Worm (Caenorhabditis elegans) whole organism, young adult: ENCODE results near the gene set-20.

Experiments
- B0019.2 ChIP-seq: fragments of 200-800 bp; sonication (Bioruptor generic); conservative IDR thresholded peaks from 2 replicates; pipeline ENCODE4 v1.3.6; 2022; ENCODE audit warnings: missing genetic modification reagents, missing genetic modification characterization, missing compliant biosample characterization
- B0336.3 ChIP-seq: fragments of 200-800 bp; sonication (Bioruptor generic); IDR thresholded peaks from 2 replicates; pipeline ENCODE4 v1.3.6; 2022; ENCODE audit warnings: missing genetic modification characterization, missing compliant biosample characterization
- C06A6.2 ChIP-seq: fragments of 200-800 bp; sonication (Bioruptor generic); conservative IDR thresholded peaks from 2 replicates; pipeline ENCODE4 v1.3.6; 2022; ENCODE audit warnings: missing genetic modification characterization, missing compliant biosample characterization
- F23B12.7 ChIP-seq: sonication (generic microtip); optimal IDR thresholded peaks from 2 replicates; lab custom pipeline; 2017; ENCODE audit warnings: missing genetic modification characterization, mild to moderate bottlenecking, missing compliant biosample characterization, antibody characterized with exemption, moderate library complexity; ENCODE audit not compliant: insufficient read depth
- F33H1.4 ChIP-seq: fragments of 200-800 bp; sonication (Bioruptor generic); IDR thresholded peaks from 2 replicates; pipeline ENCODE4 v1.3.6; 2022; ENCODE audit warnings: missing genetic modification reagents, missing genetic modification characterization, missing compliant biosample characterization
- F57C9.4 ChIP-seq: sonication (generic microtip); optimal IDR thresholded peaks from 2 replicates; lab custom pipeline; 2017; ENCODE audit warnings: mild to moderate bottlenecking, missing genetic modification characterization, missing compliant biosample characterization
- T26A5.8 ChIP-seq: sonication (generic microtip); optimal IDR thresholded peaks from 2 replicates; lab custom pipeline; 2016; ENCODE audit warnings: missing genetic modification characterization, missing compliant biosample characterization
- ZK185.1 ChIP-seq: sonication (generic microtip); optimal IDR thresholded peaks from 2 replicates; lab custom pipeline; 2016; ENCODE audit warnings: mild to moderate bottlenecking, missing genetic modification characterization, missing compliant biosample characterization; ENCODE audit not compliant: poor library complexity, severe bottlenecking
- aptf-3 ChIP-seq: fragments of 200-800 bp; sonication (Bioruptor generic); IDR thresholded peaks from 2 replicates; pipeline ENCODE4 v1.3.6; 2022; ENCODE audit warnings: missing genetic modification characterization, missing compliant biosample characterization
- ccch-3 ChIP-seq: fragments of 200-800 bp; sonication (Bioruptor generic); optimal IDR thresholded peaks from 2 replicates; lab custom pipeline; 2018; ENCODE audit warnings: mild to moderate bottlenecking, missing genetic modification characterization, missing compliant biosample characterization
- cebp-1 ChIP-seq, 2 experiments: fragments of 200-800 bp in 1 of 2; sonication (Bioruptor generic) in 1 of 2; sonication (generic microtip) in 1 of 2; IDR thresholded peaks in 1 of 2; optimal IDR thresholded peaks in 1 of 2; 2 replicates each; pipeline versions ENCODE4 v1.3.6 to Lab custom; 2017 to 2022; ENCODE audit warnings: missing compliant biosample characterization in 2 of 2, missing genetic modification characterization in 2 of 2, mild to moderate bottlenecking in 1 of 2, missing genetic modification reagents in 1 of 2, moderate library complexity in 1 of 2
- cebp-2 ChIP-seq: fragments of 200-800 bp; sonication (Bioruptor generic); IDR thresholded peaks from 2 replicates; pipeline ENCODE4 v1.3.6; 2022; ENCODE audit warnings: missing genetic modification characterization, missing compliant biosample characterization
- ceh-100 ChIP-seq: fragments of 200-800 bp; sonication (Bioruptor generic); IDR thresholded peaks from 2 replicates; pipeline ENCODE4 v1.3.6; 2022; ENCODE audit warnings: missing genetic modification reagents, missing genetic modification characterization, missing compliant biosample characterization
- ceh-27 ChIP-seq: fragments of 200-800 bp; sonication (Bioruptor generic); optimal IDR thresholded peaks from 2 replicates; lab custom pipeline; 2018; ENCODE audit warnings: mild to moderate bottlenecking, missing genetic modification characterization, moderate library complexity, missing compliant biosample characterization
- chd-7 ChIP-seq: sonication (generic microtip); optimal IDR thresholded peaks from 2 replicates; lab custom pipeline; 2016; ENCODE audit warnings: mild to moderate bottlenecking, missing genetic modification characterization, moderate library complexity, missing compliant biosample characterization
- die-1 ChIP-seq: sonication (generic microtip); optimal IDR thresholded peaks from 2 replicates; lab custom pipeline; 2016; ENCODE audit warnings: missing genotype, mild to moderate bottlenecking, missing genetic modification characterization, missing compliant biosample characterization
- dox-1 ChIP-seq: fragments of 200-800 bp; sonication (Bioruptor generic); IDR thresholded peaks from 2 replicates; pipeline ENCODE4 v1.3.6; 2022; ENCODE audit warnings: missing genetic modification reagents, missing genetic modification characterization, missing compliant biosample characterization
- fkh-3 ChIP-seq: sonication (generic microtip); optimal IDR thresholded peaks from 2 replicates; lab custom pipeline; 2016; ENCODE audit warnings: mild to moderate bottlenecking, missing genetic modification characterization, missing compliant biosample characterization
- him-1 ChIP-seq: sonication (generic microtip); optimal IDR thresholded peaks from 2 replicates; lab custom pipeline; 2016; ENCODE audit warnings: missing genotype, missing genetic modification reagents, missing genetic modification characterization, missing compliant biosample characterization
- hlh-12 ChIP-seq: sonication (generic microtip); optimal IDR thresholded peaks from 2 replicates; lab custom pipeline; 2016; ENCODE audit warnings: missing genetic modification characterization, missing compliant biosample characterization
- hlh-26 ChIP-seq: fragments of 200-800 bp; sonication (Bioruptor generic); conservative IDR thresholded peaks from 2 replicates; pipeline ENCODE4 v1.3.6; 2022; ENCODE audit warnings: missing genetic modification reagents, missing genetic modification characterization, missing compliant biosample characterization
- hmg-1.2 ChIP-seq: fragments of 200-800 bp; sonication (Bioruptor generic); IDR thresholded peaks from 2 replicates; pipeline ENCODE4 v1.3.6; 2022; ENCODE audit warnings: missing genetic modification reagents, missing genetic modification characterization, missing compliant biosample characterization
- hmg-20 ChIP-seq: fragments of 200-800 bp; sonication (Bioruptor generic); IDR thresholded peaks from 2 replicates; pipeline ENCODE4 v1.3.6; 2022; ENCODE audit warnings: missing genetic modification reagents, missing genetic modification characterization, missing compliant biosample characterization
- hrde-1 ChIP-seq: sonication (generic microtip); optimal IDR thresholded peaks from 2 replicates; lab custom pipeline; 2016; ENCODE audit warnings: missing genetic modification characterization, mild to moderate bottlenecking, missing compliant biosample characterization, moderate library complexity, missing genotype, missing genetic modification reagents, borderline replicate concordance
- hsf-1 ChIP-seq: fragments of 200-800 bp; sonication (Bioruptor generic); IDR thresholded peaks from 2 replicates; pipeline ENCODE4 v1.3.6; 2022; ENCODE audit warnings: missing genetic modification reagents, missing genetic modification characterization, missing compliant biosample characterization
- let-607 ChIP-seq, 2 experiments: fragments of 200-800 bp in 1 of 2; sonication (Bioruptor generic) in 1 of 2; sonication (generic microtip) in 1 of 2; optimal IDR thresholded peaks; 2 replicates each; lab custom pipeline; 2016 to 2018; ENCODE audit warnings: mild to moderate bottlenecking in 2 of 2, missing compliant biosample characterization in 2 of 2, missing genetic modification characterization in 2 of 2, moderate library complexity in 2 of 2, missing genotype in 1 of 2
- lsl-1 ChIP-seq: fragments of 200-800 bp; sonication (Bioruptor generic); optimal IDR thresholded peaks from 2 replicates; lab custom pipeline; 2018; ENCODE audit warnings: mild to moderate bottlenecking, missing genetic modification characterization, moderate library complexity, missing compliant biosample characterization
- madf-10 ChIP-seq: sonication (generic microtip); optimal IDR thresholded peaks from 2 replicates; lab custom pipeline; 2016; ENCODE audit warnings: mild to moderate bottlenecking, missing genetic modification characterization, missing compliant biosample characterization
- mcd-1 ChIP-seq: fragments of 200-800 bp; sonication (Bioruptor generic); IDR thresholded peaks from 2 replicates; pipeline ENCODE4 v1.3.6; 2022; ENCODE audit warnings: missing genetic modification reagents, missing genetic modification characterization, missing compliant biosample characterization
- nhr-120 ChIP-seq: fragments of 200-800 bp; sonication (Bioruptor generic); IDR thresholded peaks from 2 replicates; pipeline ENCODE4 v1.3.6; 2022; ENCODE audit warnings: missing genetic modification characterization, missing compliant biosample characterization
- nhr-179 ChIP-seq: sonication (generic microtip); optimal IDR thresholded peaks from 2 replicates; lab custom pipeline; 2016; ENCODE audit warnings: mild to moderate bottlenecking, missing genetic modification characterization, missing compliant biosample characterization
- nhr-80 ChIP-seq: sonication (generic microtip); optimal IDR thresholded peaks from 2 replicates; lab custom pipeline; 2016; ENCODE audit warnings: missing genetic modification characterization, missing compliant biosample characterization
- pbrm-1 ChIP-seq: fragments of 200-800 bp; sonication (Bioruptor generic); IDR thresholded peaks from 2 replicates; pipeline ENCODE4 v1.3.6; 2022; ENCODE audit warnings: missing genetic modification reagents, missing genetic modification characterization, missing compliant biosample characterization
- rcor-1 ChIP-seq: fragments of 200-800 bp; sonication (Bioruptor generic); IDR thresholded peaks from 2 replicates; pipeline ENCODE4 v1.3.6; 2022; ENCODE audit warnings: missing genetic modification reagents, missing genetic modification characterization, missing compliant biosample characterization
- snpc-3.4 ChIP-seq: sonication (generic microtip); optimal IDR thresholded peaks from 2 replicates; lab custom pipeline; 2017; ENCODE audit warnings: missing genetic modification characterization, mild to moderate bottlenecking, missing compliant biosample characterization, antibody characterized with exemption, moderate library complexity, missing genotype, missing genetic modification reagents
- sptf-2 ChIP-seq: fragments of 200-800 bp; sonication (Bioruptor generic); optimal IDR thresholded peaks from 2 replicates; lab custom pipeline; 2018; ENCODE audit warnings: mild to moderate bottlenecking, missing genetic modification characterization, missing compliant biosample characterization
- tlf-1 ChIP-seq: fragments of 200-800 bp; sonication (Bioruptor generic); optimal IDR thresholded peaks from 2 replicates; lab custom pipeline; 2018; ENCODE audit warnings: mild to moderate bottlenecking, missing genetic modification characterization, missing compliant biosample characterization
- unc-130 ChIP-seq: sonication (generic microtip); optimal IDR thresholded peaks from 2 replicates; lab custom pipeline; 2016; ENCODE audit warnings: missing genetic modification reagents, missing genetic modification characterization, missing compliant biosample characterization
- unc-62 ChIP-seq: fragments of 150-350 bp; optimal IDR thresholded peaks from 2 replicates; lab custom pipeline; 2014; ENCODE audit warnings: missing biosample characterization, missing genetic modification reagents, missing genetic modification characterization
- zfh-2 ChIP-seq: fragments of 200-800 bp; sonication (Bioruptor generic); conservative IDR thresholded peaks from 2 replicates; pipeline ENCODE4 v1.3.6; 2022; ENCODE audit warnings: missing genetic modification reagents, missing genetic modification characterization, missing compliant biosample characterization
- ztf-25 ChIP-seq: fragments of 200-800 bp; sonication (Bioruptor generic); IDR thresholded peaks from 2 replicates; pipeline ENCODE4 v1.3.6; 2022; ENCODE audit warnings: missing genetic modification reagents, missing genetic modification characterization, missing compliant biosample characterization
- ztf-3 ChIP-seq: fragments of 200-800 bp; sonication (Bioruptor generic); optimal IDR thresholded peaks from 2 replicates; lab custom pipeline; 2018; ENCODE audit warnings: mild to moderate bottlenecking, missing genetic modification characterization, missing compliant biosample characterization

Gene set-20

ce11 chrX:5686065-5686464 lies at the start of gene set-20:
set-20 (minus strand) TSS chrX:5686158.
- TF ChIP-seq hrde-1 (tag; lab: Kevin White, UChicago) = no peak
- no peak for TF ChIP-seq him-1 (tag; lab: Kevin White, UChicago)
- TF ChIP-seq lsl-1 (GFP tag; lab: Kevin White, UChicago) = no peak
- no peak for TF ChIP-seq hlh-26
- no peak for TF ChIP-seq snpc-3.4
- TF ChIP-seq ceh-27 (GFP tag; lab: Kevin White, UChicago) = peak; percentile 23
- peak; percentile 1 for TF ChIP-seq die-1 (tag; lab: Kevin White, UChicago)
- no peak for TF ChIP-seq madf-10 (tag; lab: Kevin White, UChicago)
- TF ChIP-seq sptf-2 (GFP tag; lab: Kevin White, UChicago) = no peak
- no peak for TF ChIP-seq unc-130 (GFP tag; lab: Kevin White, UChicago)
- no peak for TF ChIP-seq rcor-1 (GFP tag; lab: Robert Waterston, UW)
- no peak for TF ChIP-seq cebp-2 (GFP tag; lab: Robert Waterston, UW)
- TF ChIP-seq dox-1 (GFP tag; lab: Robert Waterston, UW) = peak; percentile 70
- TF ChIP-seq hmg-1.2 (GFP tag; lab: Robert Waterston, UW) = 0 out of 2 replicates have a peak, but pooled peaks have one; percentile 48
- peak; percentile 44 for TF ChIP-seq nhr-80 (tag; lab: Kevin White, UChicago)
- no peak for TF ChIP-seq nhr-120 (GFP tag; lab: Robert Waterston, UW)
- TF ChIP-seq unc-62 (GFP tag; lab: Kevin White, UChicago) = no peak
- TF ChIP-seq tlf-1 = no peak
- TF ChIP-seq B0019.2 (GFP tag; lab: Robert Waterston, UW) = no peak
- no peak for TF ChIP-seq C06A6.2
- no peak for TF ChIP-seq nhr-179 (tag; lab: Kevin White, UChicago)
- no peak for TF ChIP-seq aptf-3 (GFP tag; lab: Robert Waterston, UW)
- peak; percentile 65 for TF ChIP-seq zfh-2
- TF ChIP-seq ceh-100 (GFP tag; lab: Robert Waterston, UW) = no peak
- no peak for TF ChIP-seq let-607 (tag; optimal IDR thresholded peaks at IDR 0.05; lab: Kevin White, UChicago)
- TF ChIP-seq ztf-3 (GFP tag; lab: Kevin White, UChicago) = no peak
- no peak for TF ChIP-seq ZK185.1 (tag; lab: Kevin White, UChicago)
- no peak for TF ChIP-seq chd-7
- no peak for TF ChIP-seq hsf-1
- no peak for TF ChIP-seq fkh-3 (tag; lab: Kevin White, UChicago)
- TF ChIP-seq ccch-3 (GFP tag; lab: Kevin White, UChicago) = no peak
- no peak for TF ChIP-seq F57C9.4 (tag; lab: Kevin White, UChicago)
- TF ChIP-seq F23B12.7 (tag; lab: Kevin White, UChicago) = peak; percentile 26
- no peak for TF ChIP-seq hmg-20 (GFP tag; lab: Robert Waterston, UW)
- no peak for TF ChIP-seq F33H1.4
- no peak for TF ChIP-seq hlh-12 (tag; lab: Kevin White, UChicago)
- TF ChIP-seq pbrm-1 = no peak
- TF ChIP-seq B0336.3 = no peak
- no peak for TF ChIP-seq mcd-1 (GFP tag; lab: Robert Waterston, UW)
- no peak for TF ChIP-seq cebp-1 (GFP tag; IDR thresholded peaks at IDR 0.05; lab: Robert Waterston, UW)
- no peak for TF ChIP-seq cebp-1 (tag; optimal IDR thresholded peaks at IDR 0.05; lab: Kevin White, UChicago)
- TF ChIP-seq ztf-25 (GFP tag; lab: Robert Waterston, UW) = no peak
- TF ChIP-seq T26A5.8 (tag; lab: Kevin White, UChicago) = no peak
